Fruit fly (Drosophila melanogaster) ovary, adult (tissue): ENCODE measurements around the gene RanBP3.

Source experiments
- CG17801 ChIP-seq: fragments of 200-800 bp; optimal IDR thresholded peaks from 2 replicates; lab custom pipeline; 2019; ENCODE audit warnings: missing biosample characterization, mild to moderate bottlenecking, missing genetic modification characterization, moderate library complexity; ENCODE audit not compliant: partially characterized antibody

The RanBP3 gene

dm6 chr3R:23752728-23753127 is at the start of gene RanBP3, which contains the start of gene Rpt5:
TSS of gene RanBP3 (minus strand) at chr3R:23752834.
TSS of gene Rpt5 (plus strand) at chr3R:23752876.
- peak; percentile 59 for TF ChIP-seq CG17801 (GFP tag; lab: Kevin White, UChicago)

dm6 chr3R:23791491-23791890 is 38.9 kb upstream of the RanBP3 start:
- TF ChIP-seq CG17801 (GFP tag; lab: Kevin White, UChicago), result no peak

dm6 chr3R:23790483-23791175 is 38.0 kb upstream of the RanBP3 start:
- peak; percentile 29 for TF ChIP-seq CG17801 (GFP tag; lab: Kevin White, UChicago)

- TF ChIP-seq CG17801 (GFP tag; lab: Kevin White, UChicago), result no peak
Observed at dm6 chr3R:23789584-23789983, 37.0 kb upstream of the RanBP3 start.

dm6 chr3R:23788406-23789021 is 35.9 kb upstream of the RanBP3 start:
- no peak for TF ChIP-seq CG17801 (GFP tag; lab: Kevin White, UChicago)

- TF ChIP-seq CG17801 (GFP tag; lab: Kevin White, UChicago), result no peak
Observed at dm6 chr3R:23787632-23787960, 35.0 kb upstream of the RanBP3 start.

- TF ChIP-seq CG17801 (GFP tag; lab: Kevin White, UChicago), result peak; percentile 77
Observed at dm6 chr3R:23786768-23787631, 34.4 kb upstream of the RanBP3 start.

dm6 chr3R:23784925-23785680 is 32.5 kb upstream of the RanBP3 start:
- no peak for TF ChIP-seq CG17801 (GFP tag; lab: Kevin White, UChicago)

- no peak for TF ChIP-seq CG17801 (GFP tag; lab: Kevin White, UChicago)
Observed at dm6 chr3R:23783961-23784360, 31.3 kb upstream of the RanBP3 start.

dm6 chr3R:23783403-23783757 is 30.7 kb upstream of the RanBP3 start:
- TF ChIP-seq CG17801 (GFP tag; lab: Kevin White, UChicago), result no peak

- no peak for TF ChIP-seq CG17801 (GFP tag; lab: Kevin White, UChicago)
Observed at dm6 chr3R:23782456-23783402, 30.1 kb upstream of the RanBP3 start.

dm6 chr3R:23781466-23781935 is 28.9 kb upstream of the RanBP3 start, which contains the start of the genes Nup98-96 and mbc:
TSS of gene Nup98-96 (minus strand) at chr3R:23781621.
TSS of gene mbc (plus strand) at chr3R:23781765.
- peak; percentile 70 for TF ChIP-seq CG17801 (GFP tag; lab: Kevin White, UChicago)

- no peak for TF ChIP-seq CG17801 (GFP tag; lab: Kevin White, UChicago)
Observed at dm6 chr3R:23780757-23781156, 28.1 kb upstream of the RanBP3 start.
